Worm (Caenorhabditis elegans) whole organism, L1 larva: Measurements from ENCODE around the gene pqn-92.

Source experiments
- C04F5.9 ChIP-seq: sonication (generic microtip); optimal IDR thresholded peaks from 2 replicates; lab custom pipeline; 2016; ENCODE audit warnings: missing genetic modification characterization, missing compliant biosample characterization
- efl-1 ChIP-seq, 4 experiments: fragments of 150-350 bp; optimal IDR thresholded peaks in 3 of 4; peaks in 1 of 4; 1 replicate in 1 of 4; 2 replicates in 3 of 4; lab custom pipeline; 2014; ENCODE audit warnings: missing biosample characterization in 2 of 4, missing genetic modification characterization in 2 of 4, missing genetic modification reagents in 2 of 4
- fkh-8 ChIP-seq: sonication (generic microtip); optimal IDR thresholded peaks from 2 replicates; lab custom pipeline; 2016; ENCODE audit warnings: mild to moderate bottlenecking, missing genetic modification characterization, missing compliant biosample characterization
- mdl-1 ChIP-seq, 2 experiments: fragments of 150-350 bp; optimal IDR thresholded peaks; 2 replicates each; lab custom pipeline; 2014 to 2017; ENCODE audit warnings: missing biosample characterization in 2 of 2, missing genetic modification characterization in 2 of 2, inconsistent platforms in 1 of 2
- mep-1 ChIP-seq: fragments of 150-350 bp; optimal IDR thresholded peaks from 2 replicates; lab custom pipeline; 2014; ENCODE audit warnings: missing biosample characterization, missing genetic modification characterization
- nhr-237 ChIP-seq: fragments of 150-350 bp; optimal IDR thresholded peaks from 2 replicates; lab custom pipeline; 2014; ENCODE audit warnings: missing biosample characterization, missing genetic modification characterization
- pag-3 ChIP-seq: sonication (generic microtip); optimal IDR thresholded peaks from 2 replicates; lab custom pipeline; 2017; ENCODE audit warnings: missing genetic modification characterization, mild to moderate bottlenecking, missing compliant biosample characterization, antibody characterized with exemption, borderline replicate concordance; ENCODE audit not compliant: insufficient read depth

DNA sequence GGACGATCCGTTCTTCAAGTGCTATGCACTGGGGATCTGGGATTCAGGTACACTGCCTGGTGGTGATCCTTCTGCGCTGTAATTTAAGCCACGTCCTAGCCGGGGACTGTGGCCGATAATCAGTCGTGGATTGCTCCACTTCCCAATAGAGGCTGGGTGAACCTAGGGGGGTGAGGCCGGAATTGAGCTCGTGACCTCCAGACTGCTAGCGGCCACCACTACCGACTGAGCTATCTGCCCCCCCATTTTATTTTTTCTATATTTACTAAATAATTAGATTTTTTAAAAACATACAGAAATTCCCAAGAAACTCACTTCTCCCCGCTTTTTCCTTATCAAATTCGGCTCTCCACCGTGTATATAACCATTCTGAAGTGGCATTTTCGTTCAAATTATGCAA is 10.3 kb upstream of the pqn-92 start:
- TF ChIP-seq mdl-1 (tag; optimal IDR thresholded peaks at IDR 0.05; lab: Kevin White, UChicago): no peak
- TF ChIP-seq efl-1 (optimal IDR thresholded peaks at IDR 0.05; lab: Kevin White, UChicago): no peak
- no peak for TF ChIP-seq efl-1 (GFP tag; optimal IDR thresholded peaks at IDR 0.05 in 1 of 2; lab: Kevin White, UChicago)
- TF ChIP-seq C04F5.9 (tag; lab: Kevin White, UChicago): no peak
- TF ChIP-seq mep-1: no peak
- no peak for TF ChIP-seq nhr-237
- no peak for TF ChIP-seq pag-3 (tag; lab: Kevin White, UChicago)
- no peak for TF ChIP-seq fkh-8 (tag; lab: Kevin White, UChicago)
